Fruit fly (Drosophila melanogaster): Measurements from ENCODE around the gene Grx5.

DNA sequence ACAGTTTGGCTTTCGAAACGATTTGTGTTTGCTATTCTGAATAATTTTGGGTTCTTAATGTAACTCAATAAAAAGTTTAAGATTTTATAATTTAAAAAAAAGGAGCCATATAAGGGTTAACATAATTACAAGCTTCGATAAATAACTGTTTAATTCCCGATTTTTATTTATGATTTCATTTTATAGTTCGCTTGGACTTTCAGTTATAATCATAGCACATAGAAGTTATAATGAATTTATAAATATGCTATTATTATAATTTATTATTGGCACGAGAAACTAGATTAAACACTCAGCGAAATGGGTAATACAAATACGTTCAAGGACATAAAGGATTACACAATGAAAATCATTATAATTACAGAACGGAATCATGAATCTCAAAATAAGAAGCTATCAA is 1.6 kb downstream of the Grx5 start, which contains the start of gene CG14410:
- no peak for TF ChIP-seq CG34367 (tag; optimal IDR thresholded peaks at IDR 0.05)
- no peak for TF ChIP-seq D1 (tag; optimal IDR thresholded peaks at IDR 0.05)
- no peak for TF ChIP-seq CG9948 (tag; optimal IDR thresholded peaks at IDR 0.05)
- no peak for TF ChIP-seq rn (GFP tag; IDR thresholded peaks at IDR 0.05)
